Worm (Caenorhabditis elegans) whole organism, L2 larva: ENCODE measurements around the gene drr-1.

ENCODE experiments used
- egl-27 ChIP-seq: sonication (generic microtip); optimal IDR thresholded peaks from 3 replicates; lab custom pipeline; 2017; ENCODE audit warnings: missing biosample characterization, missing genetic modification reagents, missing genetic modification characterization
- nhr-11 ChIP-seq: fragments of 150-350 bp; optimal IDR thresholded peaks from 2 replicates; lab custom pipeline; 2014; ENCODE audit warnings: missing biosample characterization, missing genetic modification characterization
- nhr-25 ChIP-seq: fragments of 150-350 bp; sonication (generic microtip); optimal IDR thresholded peaks from 3 replicates; lab custom pipeline; 2014; ENCODE audit warnings: missing biosample characterization, missing genetic modification characterization
- sma-9 ChIP-seq, 2 experiments: fragments of 150-350 bp in 1 of 2; sonication (generic microtip) in 1 of 2; optimal IDR thresholded peaks; 2 replicates each; lab custom pipeline; 2014 to 2016; ENCODE audit warnings: missing genetic modification characterization in 2 of 2, mild to moderate bottlenecking in 1 of 2, missing biosample characterization in 1 of 2, missing compliant biosample characterization in 1 of 2, missing genetic modification reagents in 1 of 2, moderate library complexity in 1 of 2
- unc-39 ChIP-seq: fragments of 150-350 bp; optimal IDR thresholded peaks from 2 replicates; lab custom pipeline; 2014; ENCODE audit warnings: missing biosample characterization, missing genetic modification characterization
- unc-62 ChIP-seq: fragments of 150-350 bp; optimal IDR thresholded peaks from 2 replicates; lab custom pipeline; 2014; ENCODE audit warnings: missing biosample characterization, missing genetic modification reagents, missing genetic modification characterization
- ztf-11 ChIP-seq: sonication (generic microtip); optimal IDR thresholded peaks from 2 replicates; lab custom pipeline; 2017; ENCODE audit warnings: missing biosample characterization, missing genetic modification characterization

ce11 chrII:13446597-13446996 lies 49.1 kb downstream of the drr-1 start:
- TF ChIP-seq ztf-11 (tag; lab: Kevin White, UChicago) (no peak), nhr-25 (tag; lab: Kevin White, UChicago) (no peak), egl-27 (no peak), unc-62 (GFP tag; lab: Kevin White, UChicago) (no peak), sma-9 (GFP tag; optimal IDR thresholded peaks at IDR 0.05; lab: Kevin White, UChicago) (no peak), sma-9 (tag; optimal IDR thresholded peaks at IDR 0.05; lab: Kevin White, UChicago) (no peak), nhr-11 (no peak), unc-39 (tag; lab: Kevin White, UChicago) (no peak)
